Worm (Caenorhabditis elegans): ENCODE results near the gene del-2.

DNA sequence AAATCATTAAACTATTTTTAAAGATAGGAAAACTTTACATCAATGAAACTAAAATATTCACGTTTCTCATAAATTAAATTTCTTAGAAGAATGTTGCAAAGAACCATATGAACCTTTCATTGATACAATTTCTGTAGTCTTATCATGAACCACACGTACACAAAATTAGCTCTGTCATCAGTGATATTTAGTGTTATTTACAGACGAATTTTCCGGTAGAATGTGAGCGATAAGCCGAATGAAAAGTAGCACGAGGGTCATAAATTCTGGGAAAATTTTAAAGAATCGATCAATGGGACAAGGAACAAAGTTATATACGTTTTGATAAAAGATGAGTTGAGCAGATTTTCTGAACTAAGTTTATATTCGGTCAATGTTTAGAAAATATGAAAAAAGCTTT, 34.7 kb upstream of the del-2 start:
- TF ChIP-seq Y53F4B.3 (GFP tag; IDR thresholded peaks at IDR 0.05): no peak
- no peak for TF ChIP-seq snpc-3.4 (tag; optimal IDR thresholded peaks at IDR 0.05)
- TF ChIP-seq aptf-2 (GFP tag; conservative IDR thresholded peaks at IDR 0.05): no peak
- TF ChIP-seq unc-62 (GFP tag; optimal IDR thresholded peaks at IDR 0.05): no peak
- TF ChIP-seq efl-1 (GFP tag; optimal IDR thresholded peaks at IDR 0.05): no peak
- no peak for TF ChIP-seq Y67H2A.10 (GFP tag; conservative IDR thresholded peaks at IDR 0.05)
- TF ChIP-seq nfya-1 (tag; optimal IDR thresholded peaks at IDR 0.05; ENCODE audit: borderline replicate concordance, insufficient read depth): no peak
- no peak for TF ChIP-seq chd-7 (tag; optimal IDR thresholded peaks at IDR 0.05)
